Fruit fly (Drosophila melanogaster) whole organism, embryonic: ENCODE data around the gene Sytbeta.
A peak's percentile ranks its signal among the peaks of the same experiment; 100 is the strongest.

ENCODE experiments used
- Ada2b ChIP-seq: fragments of 200-800 bp; sonication (Bioruptor generic); IDR thresholded peaks from 2 replicates; pipeline ENCODE4 v1.3.6; 2022; ENCODE audit warnings: missing biosample characterization, missing genetic modification characterization
- Atf3 ChIP-seq: fragments of 200-800 bp; sonication (Bioruptor generic); optimal IDR thresholded peaks from 3 replicates; lab custom pipeline; 2016; ENCODE audit warnings: missing biosample characterization, missing genetic modification characterization
- BtbVII ChIP-seq: fragments of 200-800 bp; sonication (Bioruptor generic); optimal IDR thresholded peaks from 3 replicates; lab custom pipeline; 2017; ENCODE audit warnings: missing biosample characterization, mild to moderate bottlenecking, missing genetic modification characterization
- CG11093 ChIP-seq: fragments of 200-800 bp; sonication (Bioruptor generic); IDR thresholded peaks from 3 replicates; pipeline ENCODE4 v1.3.6; 2022; ENCODE audit warnings: missing biosample characterization, missing genetic modification characterization
- CG11398 ChIP-seq: fragments of 200-800 bp; sonication (Bioruptor generic); optimal IDR thresholded peaks from 2 replicates; lab custom pipeline; 2016; ENCODE audit warnings: missing biosample characterization, missing genetic modification characterization
- CG13424 ChIP-seq: fragments of 200-800 bp; sonication (Bioruptor generic); optimal IDR thresholded peaks from 2 replicates; lab custom pipeline; 2019; ENCODE audit warnings: missing biosample characterization, mild to moderate bottlenecking, missing genetic modification characterization, moderate library complexity
- CG14441 ChIP-seq: fragments of 200-800 bp; sonication (Bioruptor generic); IDR thresholded peaks from 2 replicates; pipeline ENCODE4 v1.3.6; 2022; ENCODE audit warnings: missing biosample characterization, missing genetic modification characterization
- CG14860 ChIP-seq: fragments of 200-800 bp; sonication (Bioruptor generic); IDR thresholded peaks from 3 replicates; pipeline ENCODE4 v1.3.6; 2022; ENCODE audit warnings: missing biosample characterization, missing genetic modification characterization; ENCODE audit not compliant: partially characterized antibody
- CG15269 ChIP-seq: fragments of 200-800 bp; sonication (Bioruptor generic); optimal IDR thresholded peaks from 2 replicates; lab custom pipeline; 2018; ENCODE audit warnings: missing biosample characterization, mild to moderate bottlenecking, missing genetic modification characterization, moderate library complexity
- CG1792 ChIP-seq: fragments of 200-800 bp; sonication (Bioruptor generic); optimal IDR thresholded peaks from 2 replicates; lab custom pipeline; 2016; ENCODE audit warnings: missing biosample characterization, missing genetic modification characterization
- CG2202 ChIP-seq: fragments of 200-800 bp; sonication (Bioruptor generic); optimal IDR thresholded peaks from 2 replicates; lab custom pipeline; 2018; ENCODE audit warnings: missing biosample characterization, mild to moderate bottlenecking, missing genetic modification characterization
- CG30020 ChIP-seq: fragments of 200-800 bp; optimal IDR thresholded peaks from 2 replicates; lab custom pipeline; 2019; ENCODE audit warnings: missing biosample characterization, mild to moderate bottlenecking, missing genetic modification characterization, moderate library complexity
- CG32767 ChIP-seq: fragments of 200-800 bp; sonication (Bioruptor generic); IDR thresholded peaks from 2 replicates; pipeline ENCODE4 v1.3.6; 2022; ENCODE audit warnings: missing biosample characterization, missing genetic modification characterization
- CG33213 ChIP-seq: fragments of 200-800 bp; sonication (Bioruptor generic); optimal IDR thresholded peaks from 3 replicates; lab custom pipeline; 2016; ENCODE audit warnings: missing biosample characterization, missing genetic modification characterization
- CG3838 ChIP-seq: fragments of 200-800 bp; sonication (Bioruptor generic); optimal IDR thresholded peaks from 3 replicates; lab custom pipeline; 2016; ENCODE audit warnings: missing biosample characterization, missing genetic modification characterization
- CG3995 ChIP-seq: fragments of 200-800 bp; sonication (Bioruptor generic); optimal IDR thresholded peaks from 3 replicates; lab custom pipeline; 2016; ENCODE audit warnings: missing biosample characterization, missing genetic modification characterization
- CG4360 ChIP-seq: fragments of 200-800 bp; sonication (Bioruptor generic); IDR thresholded peaks from 2 replicates; pipeline ENCODE4 v1.3.6; 2022; ENCODE audit warnings: missing biosample characterization, missing genetic modification characterization
- CG4404 ChIP-seq: fragments of 200-800 bp; sonication (Bioruptor generic); IDR thresholded peaks from 2 replicates; pipeline ENCODE4 v1.3.6; 2022; ENCODE audit warnings: missing biosample characterization, missing genetic modification characterization
- CG4820 ChIP-seq: fragments of 200-800 bp; sonication (Bioruptor generic); optimal IDR thresholded peaks from 3 replicates; lab custom pipeline; 2016; ENCODE audit warnings: missing biosample characterization, missing genetic modification characterization
- CG6854 ChIP-seq: fragments of 200-800 bp; sonication (Bioruptor generic); optimal IDR thresholded peaks from 3 replicates; lab custom pipeline; 2017; ENCODE audit warnings: missing biosample characterization, mild to moderate bottlenecking, missing genetic modification characterization
- CG7271 ChIP-seq: fragments of 200-800 bp; sonication (Bioruptor generic); optimal IDR thresholded peaks from 2 replicates; lab custom pipeline; 2018; ENCODE audit warnings: missing biosample characterization, mild to moderate bottlenecking, missing genetic modification characterization, moderate library complexity
- CG9932 ChIP-seq: fragments of 200-800 bp; sonication (Bioruptor generic); IDR thresholded peaks from 2 replicates; pipeline ENCODE4 v1.3.6; 2022; ENCODE audit warnings: missing biosample characterization, missing genetic modification characterization
- D ChIP-seq, 2 experiments: fragments of 200-800 bp in 1 of 2; fragments of >200 bp in 1 of 2; sonication (Bioruptor generic) in 1 of 2; optimal IDR thresholded peaks; 2 replicates in 1 of 2; 3 replicates in 1 of 2; lab custom pipeline; 2017; ENCODE audit warnings: mild to moderate bottlenecking in 1 of 2, missing biosample characterization in 1 of 2, missing genetic modification characterization in 1 of 2, missing genetic modification reagents in 1 of 2
- Deaf1 ChIP-seq: fragments of 200-800 bp; optimal IDR thresholded peaks from 3 replicates; lab custom pipeline; 2019; ENCODE audit warnings: missing biosample characterization, mild to moderate bottlenecking, missing genetic modification characterization, moderate library complexity
- Elba2 ChIP-seq: fragments of 200-800 bp; sonication (Bioruptor generic); optimal IDR thresholded peaks from 3 replicates; lab custom pipeline; 2016; ENCODE audit warnings: missing biosample characterization, missing genetic modification characterization
- Ets97D ChIP-seq: fragments of 200-800 bp; sonication (Bioruptor generic); optimal IDR thresholded peaks from 3 replicates; lab custom pipeline; 2016; ENCODE audit warnings: missing biosample characterization, missing genetic modification characterization
- HmgZ ChIP-seq: fragments of 200-800 bp; sonication (Bioruptor generic); optimal IDR thresholded peaks from 2 replicates; lab custom pipeline; 2018; ENCODE audit warnings: missing biosample characterization, mild to moderate bottlenecking, missing genetic modification characterization
- Lhr ChIP-seq: fragments of 200-800 bp; sonication (Bioruptor generic); optimal IDR thresholded peaks from 3 replicates; lab custom pipeline; 2017; ENCODE audit warnings: mild to moderate bottlenecking, missing biosample characterization, missing genetic modification reagents, missing genetic modification characterization
- MBD-R2 ChIP-seq: fragments of 200-800 bp; sonication (Bioruptor generic); IDR thresholded peaks from 2 replicates; pipeline ENCODE4 v1.3.6; 2022; ENCODE audit warnings: missing biosample characterization, missing genetic modification characterization
- MESR4 ChIP-seq: fragments of 200-800 bp; sonication (Bioruptor generic); optimal IDR thresholded peaks from 2 replicates; lab custom pipeline; 2018; ENCODE audit warnings: missing biosample characterization, mild to moderate bottlenecking, missing genetic modification characterization, moderate library complexity
- NFAT ChIP-seq: fragments of 200-800 bp; sonication (Bioruptor generic); IDR thresholded peaks from 2 replicates; pipeline ENCODE4 v1.3.6; 2022; ENCODE audit warnings: missing biosample characterization, missing genetic modification characterization
- Nf-YB ChIP-seq: fragments of 200-800 bp; sonication (Bioruptor generic); optimal IDR thresholded peaks from 3 replicates; lab custom pipeline; 2019; ENCODE audit warnings: missing biosample characterization, mild to moderate bottlenecking, missing genetic modification characterization, moderate library complexity
- Nf-YC ChIP-seq: fragments of 200-800 bp; optimal IDR thresholded peaks from 3 replicates; lab custom pipeline; 2019; ENCODE audit warnings: missing biosample characterization, mild to moderate bottlenecking, missing genetic modification characterization, moderate library complexity
- Oli ChIP-seq: fragments of 200-800 bp; sonication (Bioruptor generic); optimal IDR thresholded peaks from 2 replicates; lab custom pipeline; 2018; ENCODE audit warnings: missing biosample characterization, mild to moderate bottlenecking, missing genetic modification characterization, moderate library complexity
- Ptx1 ChIP-seq: fragments of 200-800 bp; sonication (Bioruptor generic); IDR thresholded peaks from 2 replicates; pipeline ENCODE4 v1.3.6; 2022; ENCODE audit warnings: missing biosample characterization, missing genetic modification characterization
- Ravus ChIP-seq: fragments of 200-800 bp; sonication (Bioruptor generic); IDR thresholded peaks from 2 replicates; pipeline ENCODE4 v1.3.6; 2022; ENCODE audit warnings: missing biosample characterization, missing genetic modification characterization
- cg ChIP-seq: fragments of 200-800 bp; sonication (Bioruptor generic); optimal IDR thresholded peaks from 3 replicates; lab custom pipeline; 2019; ENCODE audit warnings: missing biosample characterization, mild to moderate bottlenecking, missing genetic modification characterization, moderate library complexity
- en ChIP-seq: fragments of 200-800 bp; sonication (Bioruptor generic); optimal IDR thresholded peaks from 2 replicates; lab custom pipeline; 2016; ENCODE audit warnings: missing biosample characterization, missing genetic modification characterization
- ewg ChIP-seq: fragments of 200-800 bp; sonication (Bioruptor generic); optimal IDR thresholded peaks from 3 replicates; lab custom pipeline; 2017; ENCODE audit warnings: mild to moderate bottlenecking, missing biosample characterization, missing genetic modification reagents, missing genetic modification characterization
- fru ChIP-seq: fragments of >200 bp; optimal IDR thresholded peaks from 2 replicates; lab custom pipeline; 2017
- gem ChIP-seq: fragments of 200-800 bp; sonication (Bioruptor generic); optimal IDR thresholded peaks from 2 replicates; lab custom pipeline; 2019; ENCODE audit warnings: missing biosample characterization, mild to moderate bottlenecking, missing genetic modification characterization, moderate library complexity
- klu ChIP-seq: fragments of 200-800 bp; sonication (Bioruptor generic); IDR thresholded peaks from 2 replicates; pipeline ENCODE4 v1.3.6; 2022; ENCODE audit warnings: missing biosample characterization, missing genetic modification characterization
- onecut ChIP-seq: fragments of 200-800 bp; sonication (Bioruptor generic); IDR thresholded peaks from 2 replicates; pipeline ENCODE4 v1.3.6; 2022; ENCODE audit warnings: missing biosample characterization, missing genetic modification characterization
- rib ChIP-seq: fragments of 200-800 bp; sonication (Bioruptor generic); IDR thresholded peaks from 2 replicates; pipeline ENCODE4 v1.3.6; 2022; ENCODE audit warnings: missing biosample characterization, missing genetic modification characterization
- ro ChIP-seq: fragments of 200-800 bp; sonication (Bioruptor generic); IDR thresholded peaks from 2 replicates; pipeline ENCODE4 v1.3.6; 2022; ENCODE audit warnings: missing biosample characterization, missing genetic modification characterization
- sc ChIP-seq, 3 experiments: fragments of >200 bp in 2 of 3; fragments of 200-800 bp in 1 of 3; sonication (Bioruptor generic) in 1 of 3; optimal IDR thresholded peaks; 2 replicates in 2 of 3; 3 replicates in 1 of 3; lab custom pipeline; 2017; ENCODE audit warnings: mild to moderate bottlenecking in 1 of 3, missing biosample characterization in 1 of 3, missing genetic modification characterization in 1 of 3, missing genetic modification reagents in 1 of 3
- sens ChIP-seq: fragments of 200-800 bp; sonication (Bioruptor generic); peaks from one replicate; lab custom pipeline; 2016; ENCODE audit warnings: missing biosample characterization, missing genetic modification characterization
- sim ChIP-seq: fragments of 200-800 bp; sonication (Bioruptor generic); IDR thresholded peaks from 2 replicates; pipeline ENCODE4 v1.3.6; 2022; ENCODE audit warnings: missing biosample characterization, missing genetic modification characterization
- so ChIP-seq: fragments of 200-800 bp; sonication (Bioruptor generic); IDR thresholded peaks from 3 replicates; pipeline ENCODE4 v1.3.6; 2022; ENCODE audit warnings: missing biosample characterization, missing genetic modification characterization
- sug ChIP-seq: fragments of 200-800 bp; optimal IDR thresholded peaks from 2 replicates; lab custom pipeline; 2019; ENCODE audit warnings: missing biosample characterization, mild to moderate bottlenecking, missing genetic modification characterization, moderate library complexity
- twi ChIP-seq: fragments of 200-800 bp; optimal IDR thresholded peaks from 2 replicates; lab custom pipeline; 2019; ENCODE audit warnings: missing biosample characterization, mild to moderate bottlenecking, missing genetic modification characterization, moderate library complexity

The Sytbeta gene

dm6 chr3L:15107776-15108379 lies 43.1 kb upstream of the Sytbeta start (continued):
- no peak for TF ChIP-seq NFAT (GFP tag; lab: Robert Waterston, UW)
- TF ChIP-seq klu (GFP tag; lab: Robert Waterston, UW), result no peak
- no peak for TF ChIP-seq Deaf1 (tag; lab: Kevin White, UChicago)
- TF ChIP-seq CG3838, result no peak
- TF ChIP-seq sim (GFP tag; lab: Robert Waterston, UW), result no peak
- TF ChIP-seq CG30020, result peak; percentile 13
- TF ChIP-seq MESR4 (GFP tag; lab: Kevin White, UChicago), result no peak
- TF ChIP-seq Nf-YB (GFP tag; lab: Kevin White, UChicago), result peak; percentile 19
- TF ChIP-seq BtbVII (GFP tag; lab: Kevin White, UChicago), result no peak
- TF ChIP-seq HmgZ (tag; lab: Kevin White, UChicago), result no peak
- no peak for TF ChIP-seq CG32767 (GFP tag; lab: Robert Waterston, UW)
- no peak for TF ChIP-seq sug
- peak; percentile 30 for TF ChIP-seq CG2202 (tag; lab: Kevin White, UChicago)
- no peak for TF ChIP-seq ro (GFP tag; lab: Robert Waterston, UW)
- no peak for TF ChIP-seq rib (GFP tag; lab: Robert Waterston, UW)
- TF ChIP-seq CG14441 (GFP tag; lab: Robert Waterston, UW), result no peak
- TF ChIP-seq sens, result peak; percentile 81
- no peak for TF ChIP-seq CG15269 (tag; lab: Kevin White, UChicago)
- no peak for TF ChIP-seq sc (optimal IDR thresholded peaks at IDR 0.05; lab: Kevin White, UChicago)
- peak; percentile 45 for TF ChIP-seq sc (GFP tag; optimal IDR thresholded peaks at IDR 0.05; lab: Kevin White, UChicago)
- TF ChIP-seq Nf-YC (tag; lab: Kevin White, UChicago), result no peak
- TF ChIP-seq CG3995 (GFP tag; lab: Kevin White, UChicago), result no peak
- no peak for TF ChIP-seq Elba2 (GFP tag; lab: Kevin White, UChicago)
- TF ChIP-seq CG14860, result no peak
- peak; percentile 44 for TF ChIP-seq ewg
- peak; percentile 58 for TF ChIP-seq CG13424 (tag; lab: Kevin White, UChicago)
- TF ChIP-seq CG4360 (GFP tag; lab: Robert Waterston, UW), result no peak
- TF ChIP-seq Ravus (GFP tag; lab: Robert Waterston, UW), result no peak
- no peak for TF ChIP-seq CG7271 (tag; lab: Kevin White, UChicago)
- peak; percentile 18 for TF ChIP-seq CG4820 (GFP tag; lab: Kevin White, UChicago)
- TF ChIP-seq gem (tag; lab: Kevin White, UChicago), result peak; percentile 79
- no peak for TF ChIP-seq MBD-R2 (GFP tag; lab: Robert Waterston, UW)
- TF ChIP-seq CG9932 (GFP tag; lab: Robert Waterston, UW), result no peak
- no peak for TF ChIP-seq D (optimal IDR thresholded peaks at IDR 0.05; lab: Kevin White, UChicago)
- peak; percentile 72 for TF ChIP-seq D (GFP tag; optimal IDR thresholded peaks at IDR 0.05; lab: Kevin White, UChicago)
- TF ChIP-seq CG11093 (GFP tag; lab: Robert Waterston, UW), result 0 out of 3 replicates have a peak, but pooled peaks have one; percentile 32
- no peak for TF ChIP-seq CG6854
- no peak for TF ChIP-seq CG33213 (GFP tag; lab: Kevin White, UChicago)
- no peak for TF ChIP-seq Ada2b
- peak; percentile 45; the same call in 1 of the 2 replicates for TF ChIP-seq Ptx1 (GFP tag; lab: Robert Waterston, UW)
- TF ChIP-seq fru (lab: Kevin White, UChicago), result no peak
- TF ChIP-seq Atf3, result no peak
- TF ChIP-seq Oli (tag; lab: Kevin White, UChicago), result peak; percentile 63
- TF ChIP-seq twi (tag; lab: Kevin White, UChicago), result peak; percentile 20
- no peak for TF ChIP-seq so (GFP tag; lab: Robert Waterston, UW)
- TF ChIP-seq cg (GFP tag; lab: Kevin White, UChicago), result peak; percentile 37
- TF ChIP-seq CG1792 (GFP tag; lab: Kevin White, UChicago), result no peak
- no peak for TF ChIP-seq Ets97D (GFP tag; lab: Kevin White, UChicago)
- peak; percentile 27; the same call in 1 of the 2 replicates for TF ChIP-seq onecut (GFP tag; lab: Robert Waterston, UW)
- no peak for TF ChIP-seq Lhr (GFP tag; lab: Kevin White, UChicago)
- no peak for TF ChIP-seq en
- no peak for TF ChIP-seq CG11398 (GFP tag; lab: Kevin White, UChicago)
- TF ChIP-seq CG4404, result no peak
